Worm (Caenorhabditis elegans) whole organism, mixed stage, embryonic: ENCODE data around the gene F15A4.2.

Experiments used
- M03D4.4 ChIP-seq: sonication (generic microtip); optimal IDR thresholded peaks from 2 replicates; lab custom pipeline; 2017; ENCODE audit warnings: mild to moderate bottlenecking, missing genetic modification characterization, missing compliant biosample characterization
- bed-3 ChIP-seq: fragments of 200-800 bp; sonication (Bioruptor generic); optimal IDR thresholded peaks from 3 replicates; lab custom pipeline; 2018; ENCODE audit warnings: mild to moderate bottlenecking, missing genetic modification characterization, moderate library complexity, missing compliant biosample characterization
- blmp-1 ChIP-seq: fragments of 150-350 bp; optimal IDR thresholded peaks from 2 replicates; lab custom pipeline; 2014; ENCODE audit warnings: missing biosample characterization, missing genetic modification characterization
- ceh-39 ChIP-seq: fragments of 150-350 bp; optimal IDR thresholded peaks from 2 replicates; lab custom pipeline; 2014; ENCODE audit warnings: missing biosample characterization, missing genetic modification characterization
- ceh-83 ChIP-seq: fragments of 200-800 bp; sonication (Bioruptor generic); optimal IDR thresholded peaks from 2 replicates; lab custom pipeline; 2018; ENCODE audit warnings: mild to moderate bottlenecking, missing genetic modification characterization, missing compliant biosample characterization
- ces-1 ChIP-seq: fragments of 150-350 bp; optimal IDR thresholded peaks from 2 replicates; lab custom pipeline; 2014; ENCODE audit warnings: missing biosample characterization, missing genetic modification reagents, missing genetic modification characterization
- cnd-1 ChIP-seq: fragments of 200-800 bp; sonication (Bioruptor generic); optimal IDR thresholded peaks from 2 replicates; lab custom pipeline; 2018; ENCODE audit warnings: mild to moderate bottlenecking, missing genetic modification characterization, missing compliant biosample characterization
- drap-1 ChIP-seq: fragments of 200-800 bp; sonication (Bioruptor generic); optimal IDR thresholded peaks from 3 replicates; lab custom pipeline; 2018; ENCODE audit warnings: mild to moderate bottlenecking, missing genetic modification characterization, missing compliant biosample characterization
- elt-3 ChIP-seq: fragments of 150-350 bp; optimal IDR thresholded peaks from 2 replicates; lab custom pipeline; 2014; ENCODE audit warnings: missing biosample characterization, missing genetic modification characterization
- ham-2 ChIP-seq: fragments of 200-800 bp; sonication (Bioruptor generic); optimal IDR thresholded peaks from 2 replicates; lab custom pipeline; 2018; ENCODE audit warnings: mild to moderate bottlenecking, missing genetic modification characterization, missing compliant biosample characterization
- hlh-1 ChIP-seq: fragments of 150-350 bp; optimal IDR thresholded peaks from 2 replicates; lab custom pipeline; 2014; ENCODE audit warnings: missing biosample characterization, missing genetic modification reagents, missing genetic modification characterization
- lin-13 ChIP-seq: fragments of 150-350 bp; optimal IDR thresholded peaks from 2 replicates; lab custom pipeline; 2014; ENCODE audit warnings: missing biosample characterization, missing genetic modification characterization
- lsy-2 ChIP-seq: fragments of 150-350 bp; optimal IDR thresholded peaks from 2 replicates; lab custom pipeline; 2014; ENCODE audit warnings: missing biosample characterization, missing genetic modification characterization
- mab-5 ChIP-seq: fragments of 150-350 bp; optimal IDR thresholded peaks from 2 replicates; lab custom pipeline; 2014; ENCODE audit warnings: missing biosample characterization, missing genetic modification characterization
- mep-1 ChIP-seq: fragments of 150-350 bp; optimal IDR thresholded peaks from 2 replicates; lab custom pipeline; 2017; ENCODE audit warnings: missing biosample characterization, missing genetic modification reagents, missing genetic modification characterization, inconsistent platforms
- mls-2 ChIP-seq: sonication (generic microtip); optimal IDR thresholded peaks from 2 replicates; lab custom pipeline; 2016; ENCODE audit warnings: mild to moderate bottlenecking, missing genetic modification characterization, moderate library complexity, missing compliant biosample characterization
- nhr-2 ChIP-seq: fragments of 150-350 bp; optimal IDR thresholded peaks from 2 replicates; lab custom pipeline; 2014; ENCODE audit warnings: missing biosample characterization, missing genetic modification characterization
- nhr-237 ChIP-seq: fragments of 150-350 bp; optimal IDR thresholded peaks from 2 replicates; lab custom pipeline; 2014; ENCODE audit warnings: missing biosample characterization, missing genetic modification characterization
- nhr-28 ChIP-seq: fragments of 150-350 bp; optimal IDR thresholded peaks from 2 replicates; lab custom pipeline; 2014; ENCODE audit warnings: missing biosample characterization, missing genetic modification characterization
- nhr-76 ChIP-seq: sonication (generic microtip); optimal IDR thresholded peaks from 2 replicates; lab custom pipeline; 2017; ENCODE audit warnings: missing biosample characterization, missing genetic modification characterization
- pha-4 ChIP-seq: fragments of 150-350 bp; optimal IDR thresholded peaks from 2 replicates; lab custom pipeline; 2018; ENCODE audit warnings: missing biosample characterization, missing genetic modification reagents, missing genetic modification characterization
- snpc-4 ChIP-seq: fragments of 150-350 bp; optimal IDR thresholded peaks from 2 replicates; lab custom pipeline; 2014; ENCODE audit warnings: missing biosample characterization, missing genetic modification characterization
- tbx-8 ChIP-seq: fragments of 200-800 bp; sonication (Bioruptor generic); optimal IDR thresholded peaks from 2 replicates; lab custom pipeline; 2018; ENCODE audit warnings: mild to moderate bottlenecking, missing genetic modification characterization, moderate library complexity, missing compliant biosample characterization
- unc-120 ChIP-seq: sonication (generic microtip); optimal IDR thresholded peaks from 2 replicates; lab custom pipeline; 2017; ENCODE audit warnings: missing genetic modification characterization, missing compliant biosample characterization; ENCODE audit not compliant: poor library complexity, severe bottlenecking
- unc-39 ChIP-seq: fragments of 150-350 bp; optimal IDR thresholded peaks from 2 replicates; lab custom pipeline; 2014; ENCODE audit warnings: missing biosample characterization, missing genetic modification characterization
- unc-62 ChIP-seq: fragments of 150-350 bp; optimal IDR thresholded peaks from 2 replicates; lab custom pipeline; 2014; ENCODE audit warnings: missing biosample characterization, missing genetic modification reagents, missing genetic modification characterization
- zip-8 ChIP-seq: fragments of 150-350 bp; optimal IDR thresholded peaks from 2 replicates; lab custom pipeline; 2014; ENCODE audit warnings: missing biosample characterization, missing genetic modification characterization
- ztf-11 ChIP-seq: fragments of 150-350 bp; optimal IDR thresholded peaks from 2 replicates; lab custom pipeline; 2014; ENCODE audit warnings: missing biosample characterization, missing genetic modification characterization

The F15A4.2 gene

ce11 chrII:12480811-12481210 is 18.5 kb downstream of the F15A4.2 start, which contains the start of gene arrd-9:
Gene arrd-9, minus strand, starts transcription at chrII:12480911.
- TF ChIP-seq tbx-8 (GFP tag; lab: Kevin White, UChicago) (no peak), hlh-1 (tag; lab: Kevin White, UChicago) (no peak), nhr-76 (no peak), M03D4.4 (tag; lab: Kevin White, UChicago) (no peak), drap-1 (no peak), zip-8 (tag; lab: Kevin White, UChicago) (no peak), unc-120 (tag; lab: Kevin White, UChicago) (no peak), mls-2 (tag; lab: Kevin White, UChicago) (no peak), elt-3 (tag; lab: Kevin White, UChicago) (no peak), ceh-39 (tag; lab: Kevin White, UChicago) (no peak), unc-39 (tag; lab: Kevin White, UChicago) (no peak), unc-62 (GFP tag; lab: Kevin White, UChicago) (no peak), cnd-1 (tag; lab: Kevin White, UChicago) (no peak), bed-3 (no peak), ces-1 (GFP tag; lab: Kevin White, UChicago) (no peak), ztf-11 (tag; lab: Kevin White, UChicago) (no peak), lsy-2 (tag; lab: Kevin White, UChicago) (no peak)

DNA sequence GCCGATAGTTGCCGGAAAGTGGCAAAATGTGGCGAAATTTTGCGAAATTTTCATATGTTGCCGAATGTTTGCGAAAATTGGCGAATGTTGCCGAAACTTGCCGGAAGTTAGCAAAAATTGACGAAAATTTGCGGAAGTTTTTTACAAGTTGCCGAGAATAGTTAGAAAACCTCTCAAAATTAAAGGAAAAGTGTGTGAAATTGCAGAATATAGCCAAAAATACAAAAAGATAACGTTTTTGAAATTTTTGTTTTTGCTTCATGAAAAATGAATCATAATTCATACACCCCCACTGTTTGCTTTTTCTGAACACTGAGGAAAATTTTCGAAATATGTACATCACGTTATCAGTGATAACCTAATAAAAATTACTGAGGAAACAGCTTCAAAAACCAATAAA is 19.3 kb downstream of the F15A4.2 start:
- TF ChIP-seq ceh-83 (GFP tag; lab: Kevin White, UChicago) (no peak), nhr-2 (tag; lab: Kevin White, UChicago) (no peak), mab-5 (tag; lab: Kevin White, UChicago) (no peak), ztf-11 (tag; lab: Kevin White, UChicago) (no peak), ham-2 (GFP tag; lab: Kevin White, UChicago) (no peak), unc-39 (tag; lab: Kevin White, UChicago) (no peak)
- TF ChIP-seq, all 35 proteins: peak for 0

ce11 chrII:12482622-12483021 is 20.3 kb downstream of the F15A4.2 start, which contains the start of gene fbxb-102:
Gene fbxb-102, plus strand, starts transcription at chrII:12482922.
- TF ChIP-seq nhr-237 (tag; lab: Kevin White, UChicago): no peak
- no peak for TF ChIP-seq cnd-1 (tag; lab: Kevin White, UChicago)
- TF ChIP-seq pha-4: no peak
- no peak for TF ChIP-seq blmp-1
- peak; percentile 44 for TF ChIP-seq zip-8 (tag; lab: Kevin White, UChicago)
- no peak for TF ChIP-seq ztf-11 (tag; lab: Kevin White, UChicago)

- no peak for TF ChIP-seq lin-13 (tag; lab: Kevin White, UChicago)
- no peak for TF ChIP-seq drap-1
- TF ChIP-seq ceh-39 (tag; lab: Kevin White, UChicago): no peak
- TF ChIP-seq nhr-76: no peak
- no peak for TF ChIP-seq pha-4
- no peak for TF ChIP-seq nhr-28 (tag; lab: Kevin White, UChicago)
- no peak for TF ChIP-seq blmp-1
Observed at ce11 chrII:12485060-12485459, 22.7 kb downstream of the F15A4.2 start, which contains the start of gene F15A4.10. Gene F15A4.10, minus strand, starts transcription at chrII:12485160.

DNA sequence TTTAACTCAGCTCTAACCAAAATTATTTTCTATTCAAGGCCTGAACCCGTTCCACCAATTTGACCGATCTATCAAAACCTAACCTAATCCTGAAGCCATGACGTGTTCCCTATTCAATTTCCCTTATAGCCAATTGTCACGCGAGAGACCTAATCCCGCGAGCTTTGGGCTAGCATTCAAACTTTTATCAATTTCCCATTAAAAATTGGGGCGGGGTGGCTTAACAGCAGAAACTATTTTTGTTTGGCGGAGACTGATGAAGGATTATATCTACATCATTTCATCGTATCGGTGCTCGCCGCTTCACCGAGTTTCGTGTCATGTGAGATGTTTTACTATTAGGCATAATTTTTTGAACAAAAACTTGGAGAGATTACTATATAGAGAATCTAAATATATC is 26.5 kb downstream of the F15A4.2 start:
- TF ChIP-seq nhr-237 (tag; lab: Kevin White, UChicago): no peak
- no peak for TF ChIP-seq ceh-39 (tag; lab: Kevin White, UChicago)
- no peak for TF ChIP-seq nhr-76

ce11 chrII:12489903-12490302 is 27.6 kb downstream of the F15A4.2 start, which contains the start of gene T21B4.15:
Gene T21B4.15, plus strand, starts transcription at chrII:12490203.
- TF ChIP-seq lsy-2 (tag; lab: Kevin White, UChicago): no peak
- TF ChIP-seq, all 35 proteins: peak for 0

ce11 chrII:12491936-12492335 is 29.6 kb downstream of the F15A4.2 start, which contains the start of gene srz-6:
Gene srz-6, plus strand, starts transcription at chrII:12492236.
- TF ChIP-seq mls-2 (tag; lab: Kevin White, UChicago): no peak
- TF ChIP-seq mab-5 (tag; lab: Kevin White, UChicago): no peak
- no peak for TF ChIP-seq unc-120 (tag; lab: Kevin White, UChicago)
- no peak for TF ChIP-seq cnd-1 (tag; lab: Kevin White, UChicago)
- no peak for TF ChIP-seq nhr-237 (tag; lab: Kevin White, UChicago)
- TF ChIP-seq elt-3 (tag; lab: Kevin White, UChicago): no peak
- no peak for TF ChIP-seq hlh-1 (tag; lab: Kevin White, UChicago)
- TF ChIP-seq mep-1 (tag; lab: Kevin White, UChicago): no peak
- no peak for TF ChIP-seq ces-1 (GFP tag; lab: Kevin White, UChicago)
- no peak for TF ChIP-seq M03D4.4 (tag; lab: Kevin White, UChicago)
- TF ChIP-seq ceh-39 (tag; lab: Kevin White, UChicago): no peak
- no peak for TF ChIP-seq ham-2 (GFP tag; lab: Kevin White, UChicago)
- no peak for TF ChIP-seq snpc-4 (tag; lab: Kevin White, UChicago)
- no peak for TF ChIP-seq tbx-8 (GFP tag; lab: Kevin White, UChicago)
